Worm (Caenorhabditis elegans): Measurements from ENCODE around the gene eat-2.

eat-2 gene

DNA sequence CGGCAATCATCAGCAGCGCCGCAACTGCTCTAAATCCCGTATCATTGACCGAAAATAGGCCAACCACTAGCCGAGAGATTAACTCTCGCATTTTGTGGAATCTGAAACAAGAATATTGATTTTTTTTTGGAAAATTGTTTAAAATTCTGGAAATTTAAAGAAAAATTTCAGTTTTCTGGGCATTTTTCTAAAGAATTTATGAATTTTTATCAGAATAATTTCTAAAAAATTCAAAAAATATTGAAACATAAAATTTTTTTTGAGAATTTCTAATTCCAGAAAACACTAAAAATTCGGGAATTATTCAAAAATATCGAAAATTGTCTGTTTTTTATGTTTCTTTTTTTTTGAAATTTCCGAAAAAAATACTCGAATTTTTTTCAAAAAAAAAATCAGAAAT, 38.7 kb downstream of the eat-2 start, which contains the start of gene algn-3:
algn-3 (minus strand) TSS at position 101 of the 400 bp plus-strand sequence.
- no peak for TF ChIP-seq sma-9 (GFP tag; optimal IDR thresholded peaks at IDR 0.05)
- no peak for TF ChIP-seq sma-9 (tag; optimal IDR thresholded peaks at IDR 0.05)
- TF ChIP-seq nhr-23 (tag; optimal IDR thresholded peaks at IDR 0.05): no peak

DNA sequence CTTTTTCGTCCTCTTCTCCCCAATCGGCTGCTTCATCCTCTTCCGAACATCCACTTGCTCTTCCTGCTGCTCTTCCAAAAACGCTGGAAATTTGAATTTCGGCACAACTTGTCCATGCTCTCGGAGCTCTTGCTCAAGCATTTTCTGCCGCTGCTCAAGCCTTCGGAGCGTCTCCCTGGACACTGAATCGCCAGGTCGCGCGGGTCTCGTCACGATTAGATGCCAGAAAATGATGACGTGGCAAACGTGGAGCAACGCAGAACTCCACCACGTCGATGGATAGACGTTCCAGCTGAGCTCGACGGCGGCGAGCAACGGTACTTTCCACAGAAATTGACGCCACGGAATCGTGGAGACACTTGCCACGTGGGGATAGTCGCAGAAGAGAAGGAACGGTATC, 42.3 kb downstream of the eat-2 start:
- no peak for TF ChIP-seq gmeb-1 (tag; optimal IDR thresholded peaks at IDR 0.05)
- TF ChIP-seq F13H6.1 (tag; optimal IDR thresholded peaks at IDR 0.05): no peak
- TF ChIP-seq unc-62 (GFP tag; optimal IDR thresholded peaks at IDR 0.05): no peak
- no peak for TF ChIP-seq C34F6.9 (tag; optimal IDR thresholded peaks at IDR 0.05)
- TF ChIP-seq sma-3 (GFP tag; optimal IDR thresholded peaks at IDR 0.05): no peak
- TF ChIP-seq blmp-1 (tag; optimal IDR thresholded peaks at IDR 0.05; ENCODE audit: insufficient read depth): no peak
- no peak for TF ChIP-seq nhr-237 (tag; optimal IDR thresholded peaks at IDR 0.05)

DNA sequence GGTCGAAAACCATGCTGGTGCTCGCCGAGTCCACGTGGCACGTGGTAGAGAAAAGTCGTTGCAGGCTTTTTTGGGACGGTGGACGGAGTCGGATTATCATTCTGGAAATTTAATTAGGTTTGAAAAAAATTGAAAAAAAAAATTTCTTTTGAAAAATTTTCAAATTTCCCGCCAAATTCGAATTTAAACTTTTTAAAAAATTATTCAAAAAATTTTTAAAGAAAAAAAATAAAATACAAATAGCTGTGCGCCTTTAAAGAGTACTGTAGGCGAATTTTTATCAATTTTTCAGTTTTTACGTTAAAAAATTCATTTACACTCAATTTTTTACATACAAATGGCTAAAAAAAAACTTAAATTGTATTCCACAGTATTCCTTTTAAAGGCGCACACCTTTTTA, 44.6 kb downstream of the eat-2 start, which contains the start of gene K09E4.3:
K09E4.3 (minus strand) TSS at position 101 of the 400 bp plus-strand sequence.
- TF ChIP-seq ztf-11 (tag; optimal IDR thresholded peaks at IDR 0.05) (no peak), nhr-25 (tag; optimal IDR thresholded peaks at IDR 0.05) (no peak), ztf-1 (GFP tag; conservative IDR thresholded peaks at IDR 0.05) (no peak), Y55F3AM.14 (GFP tag; optimal IDR thresholded peaks at IDR 0.05) (no peak), lsy-2 (tag; optimal IDR thresholded peaks at IDR 0.05) (no peak), blmp-1 (tag; optimal IDR thresholded peaks at IDR 0.05; ENCODE audit: insufficient read depth) (no peak), F13H6.1 (tag; optimal IDR thresholded peaks at IDR 0.05) (no peak), lin-13 (GFP tag; optimal IDR thresholded peaks at IDR 0.05) (no peak), mbf-1 (tag; optimal IDR thresholded peaks at IDR 0.05) (no peak), nhr-237 (tag; optimal IDR thresholded peaks at IDR 0.05) (no peak), elt-3 (tag; optimal IDR thresholded peaks at IDR 0.05) (no peak), nhr-129 (tag; optimal IDR thresholded peaks at IDR 0.05) (no peak), ceh-82 (tag; optimal IDR thresholded peaks at IDR 0.05) (no peak), fos-1 (tag; optimal IDR thresholded peaks at IDR 0.05) (no peak), nhr-77 (tag; optimal IDR thresholded peaks at IDR 0.05) (no peak)

DNA sequence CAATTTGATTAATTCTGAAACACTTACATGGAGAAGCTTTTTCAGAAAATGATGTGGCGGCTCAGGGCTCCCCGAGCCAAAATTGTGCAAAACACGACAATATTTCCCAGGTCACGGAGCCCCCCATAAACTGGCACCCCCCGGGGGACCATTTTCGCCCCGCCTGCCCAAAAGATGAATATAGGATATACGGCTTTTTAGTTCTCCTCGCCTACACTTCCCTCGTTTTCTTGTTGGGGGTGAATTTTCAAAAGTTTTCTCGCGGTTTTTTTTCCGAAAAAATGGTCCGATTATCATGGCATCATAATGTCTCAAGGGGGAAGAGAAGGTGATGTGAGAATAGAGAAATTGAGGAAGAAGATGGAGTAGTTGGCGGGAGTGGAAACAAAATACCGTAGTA, 49.4 kb downstream of the eat-2 start, which contains the start of gene K09E4.4:
K09E4.4 (minus strand) TSS at position 101 of the 400 bp plus-strand sequence.
- no peak for TF ChIP-seq nhr-23 (tag; optimal IDR thresholded peaks at IDR 0.05)
- TF ChIP-seq crh-2 (tag; optimal IDR thresholded peaks at IDR 0.05): no peak
- TF ChIP-seq nhr-6 (tag; optimal IDR thresholded peaks at IDR 0.05): no peak
- TF ChIP-seq ztf-11 (tag; optimal IDR thresholded peaks at IDR 0.05): no peak
- no peak for TF ChIP-seq unc-55 (GFP tag; optimal IDR thresholded peaks at IDR 0.05)
- TF ChIP-seq ama-1 (optimal IDR thresholded peaks at IDR 0.05): no peak
- TF ChIP-seq peb-1 (tag; optimal IDR thresholded peaks at IDR 0.05): no peak
- TF ChIP-seq sem-4 (tag; optimal IDR thresholded peaks at IDR 0.05): no peak
- no peak for TF ChIP-seq nhr-11 (tag; optimal IDR thresholded peaks at IDR 0.05)
- no peak for TF ChIP-seq elt-3 (tag; optimal IDR thresholded peaks at IDR 0.05)
- no peak for TF ChIP-seq C34F6.9 (tag; optimal IDR thresholded peaks at IDR 0.05)

DNA sequence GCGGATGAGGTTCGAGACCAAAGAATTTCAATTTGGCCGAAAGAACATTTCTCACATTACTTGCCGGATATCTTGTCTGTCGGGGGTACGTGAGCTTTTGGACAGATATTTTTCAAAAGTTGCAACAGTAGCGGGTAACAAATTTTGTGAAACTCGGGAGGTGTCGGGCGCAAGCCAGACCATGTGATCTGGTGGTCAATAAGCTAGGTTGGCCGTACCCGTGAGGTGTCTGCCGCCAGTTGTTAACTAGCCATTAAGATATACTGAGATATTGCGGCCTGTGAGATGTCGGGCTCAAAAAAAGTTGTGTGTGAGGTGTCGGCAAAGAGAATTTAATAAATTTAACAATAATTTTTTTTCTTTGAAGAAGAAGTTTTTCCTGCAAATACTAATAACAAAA, 53.1 kb downstream of the eat-2 start:
- no peak for TF ChIP-seq fos-1 (tag; optimal IDR thresholded peaks at IDR 0.05)
- peak; percentile 4 for TF ChIP-seq snpc-4 (tag; optimal IDR thresholded peaks at IDR 0.05)
- TF ChIP-seq sma-3 (GFP tag; optimal IDR thresholded peaks at IDR 0.05): no peak
- no peak for TF ChIP-seq nhr-129 (tag; optimal IDR thresholded peaks at IDR 0.05)
- no peak for TF ChIP-seq nhr-11 (tag; optimal IDR thresholded peaks at IDR 0.05)
- no peak for TF ChIP-seq elt-1 (tag; optimal IDR thresholded peaks at IDR 0.05)
- no peak for TF ChIP-seq gmeb-1 (tag; optimal IDR thresholded peaks at IDR 0.05)
